Worm (Caenorhabditis elegans): Measurements from ENCODE around the gene apc-2.

apc-2 gene

DNA sequence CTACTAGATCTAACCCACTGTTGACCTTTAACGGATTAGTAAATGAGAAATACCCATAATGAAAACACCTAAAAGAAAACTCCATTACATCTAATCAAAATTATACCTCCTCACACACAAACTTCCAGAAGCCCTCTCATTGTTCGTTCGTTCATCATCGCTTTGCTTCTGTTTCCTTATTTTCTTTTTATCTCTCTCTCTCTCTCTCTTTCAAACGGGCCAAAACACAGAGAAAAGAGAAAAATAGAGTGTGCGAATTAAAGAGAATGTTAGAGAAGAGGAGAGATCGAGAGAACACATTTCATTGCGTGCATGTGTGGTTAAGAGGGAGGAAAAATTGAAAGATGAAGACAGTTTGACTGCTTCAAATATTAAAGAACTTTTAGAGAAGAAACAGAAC, 43.9 kb downstream of the apc-2 start (continued):
- TF ChIP-seq tbx-2 (tag; optimal IDR thresholded peaks at IDR 0.05) (no peak), fkh-2 (tag; optimal IDR thresholded peaks at IDR 0.05) (no peak), pha-4 (tag; optimal IDR thresholded peaks at IDR 0.05) (peak; percentile 79), ztf-11 (tag; optimal IDR thresholded peaks at IDR 0.05) (no peak), nhr-25 (tag; optimal IDR thresholded peaks at IDR 0.05) (peak; percentile 25), elt-3 (tag; optimal IDR thresholded peaks at IDR 0.05) (no peak), nhr-28 (tag; optimal IDR thresholded peaks at IDR 0.05) (no peak), mml-1 (tag; optimal IDR thresholded peaks at IDR 0.05) (no peak), pqm-1 (tag; optimal IDR thresholded peaks at IDR 0.05) (peak; percentile 60), ama-1 (optimal IDR thresholded peaks at IDR 0.05) (no peak), R02D3.7 (tag; optimal IDR thresholded peaks at IDR 0.05) (no peak), fos-1 (tag; optimal IDR thresholded peaks at IDR 0.05) (no peak), nhr-237 (tag; optimal IDR thresholded peaks at IDR 0.05) (no peak), eor-1 (tag; optimal IDR thresholded peaks at IDR 0.05) (no peak)

- TF ChIP-seq unc-62 (GFP tag; optimal IDR thresholded peaks at IDR 0.05) = no peak
- no peak for TF ChIP-seq ztf-11 (tag; optimal IDR thresholded peaks at IDR 0.05)
- TF ChIP-seq pqm-1 (tag; optimal IDR thresholded peaks at IDR 0.05) = peak; percentile 49
- TF ChIP-seq skn-1 (tag; optimal IDR thresholded peaks at IDR 0.05) = peak; percentile 24
- TF ChIP-seq ama-1 (optimal IDR thresholded peaks at IDR 0.05) = no peak
- no peak for TF ChIP-seq daf-12 (tag; optimal IDR thresholded peaks at IDR 0.05)
- TF ChIP-seq sea-2 (GFP tag; optimal IDR thresholded peaks at IDR 0.05) = no peak
- no peak for TF ChIP-seq fos-1 (tag; optimal IDR thresholded peaks at IDR 0.05)
- TF ChIP-seq jun-1 (tag; optimal IDR thresholded peaks at IDR 0.05) = peak; percentile 1
- no peak for TF ChIP-seq egl-27 (tag; optimal IDR thresholded peaks at IDR 0.05)
- no peak for TF ChIP-seq ceh-9 (tag; optimal IDR thresholded peaks at IDR 0.05)
- peak; percentile 68 for TF ChIP-seq egl-5 (tag; optimal IDR thresholded peaks at IDR 0.05)
- TF ChIP-seq mml-1 (tag; optimal IDR thresholded peaks at IDR 0.05) = no peak
- TF ChIP-seq eor-1 (tag; optimal IDR thresholded peaks at IDR 0.05) = no peak
- TF ChIP-seq elt-3 (tag; optimal IDR thresholded peaks at IDR 0.05) = no peak
- TF ChIP-seq nhr-76 (tag; optimal IDR thresholded peaks at IDR 0.05) = no peak
- TF ChIP-seq lin-39 (tag; optimal IDR thresholded peaks at IDR 0.05) = peak; percentile 43
- no peak for TF ChIP-seq lsy-12 (tag; optimal IDR thresholded peaks at IDR 0.05)
- TF ChIP-seq nhr-43 (tag; optimal IDR thresholded peaks at IDR 0.05; ENCODE audit: poor library complexity, severe bottlenecking) = no peak
- TF ChIP-seq nfya-1 (tag; optimal IDR thresholded peaks at IDR 0.05; ENCODE audit: insufficient read depth) = peak; percentile 76
- TF ChIP-seq unc-39 (tag; optimal IDR thresholded peaks at IDR 0.05) = no peak
- peak; percentile 65 for TF ChIP-seq hmg-11 (tag; optimal IDR thresholded peaks at IDR 0.05)
- peak; percentile 52 for TF ChIP-seq elt-2 (tag; optimal IDR thresholded peaks at IDR 0.05)
- TF ChIP-seq ceh-16 (tag; optimal IDR thresholded peaks at IDR 0.05) = no peak
- TF ChIP-seq nhr-237 (tag; optimal IDR thresholded peaks at IDR 0.05) = no peak
- no peak for TF ChIP-seq fkh-10 (GFP tag; optimal IDR thresholded peaks at IDR 0.05)
- no peak for TF ChIP-seq nhr-67 (tag; optimal IDR thresholded peaks at IDR 0.05)
- no peak for TF ChIP-seq nhr-11 (tag; optimal IDR thresholded peaks at IDR 0.05)
- no peak for TF ChIP-seq tbx-2 (tag; optimal IDR thresholded peaks at IDR 0.05)
- TF ChIP-seq pha-4 (tag; optimal IDR thresholded peaks at IDR 0.05) = peak; percentile 84
- TF ChIP-seq R02D3.7 (tag; optimal IDR thresholded peaks at IDR 0.05) = no peak
- no peak for TF ChIP-seq fkh-2 (tag; optimal IDR thresholded peaks at IDR 0.05)
- no peak for TF ChIP-seq nhr-12 (tag; optimal IDR thresholded peaks at IDR 0.05)
- peak; percentile 20 for TF ChIP-seq lin-15B (tag; optimal IDR thresholded peaks at IDR 0.05)
- peak; percentile 35 for TF ChIP-seq nhr-23 (tag; optimal IDR thresholded peaks at IDR 0.05)
- no peak for TF ChIP-seq elt-1 (tag; optimal IDR thresholded peaks at IDR 0.05)
- TF ChIP-seq mdl-1 (tag; optimal IDR thresholded peaks at IDR 0.05) = peak; percentile 6
- peak; percentile 6 for TF ChIP-seq nhr-77 (tag; optimal IDR thresholded peaks at IDR 0.05)
- TF ChIP-seq nhr-28 (tag; optimal IDR thresholded peaks at IDR 0.05) = no peak
- no peak for TF ChIP-seq ceh-82 (tag; optimal IDR thresholded peaks at IDR 0.05)
- no peak for TF ChIP-seq aly-2 (tag; optimal IDR thresholded peaks at IDR 0.05)
- TF ChIP-seq ZK546.5 (tag; optimal IDR thresholded peaks at IDR 0.05) = no peak
- peak; percentile 23 for TF ChIP-seq ceh-28 (tag; optimal IDR thresholded peaks at IDR 0.05)
- TF ChIP-seq zag-1 (tag; optimal IDR thresholded peaks at IDR 0.05) = no peak
- TF ChIP-seq nhr-25 (tag; optimal IDR thresholded peaks at IDR 0.05) = peak; percentile 64
- no peak for TF ChIP-seq snpc-4 (tag; optimal IDR thresholded peaks at IDR 0.05)
- TF ChIP-seq ztf-4 (tag; optimal IDR thresholded peaks at IDR 0.05) = no peak
Observed at ce11 chrIII:8125234-8125633, 44.8 kb downstream of the apc-2 start.
